Worm (Caenorhabditis elegans): ENCODE data around the gene mop-25.1.

Gene mop-25.1

ce11 chrX:3968209-3968960, 43.6 kb upstream of the mop-25.1 start, which contains the start of gene C16B8.3 (continued):
- TF ChIP-seq lin-38 (GFP tag; IDR thresholded peaks at IDR 0.05) (no peak), gei-8 (GFP tag; optimal IDR thresholded peaks at IDR 0.05) (no peak), ceh-28 (tag; optimal IDR thresholded peaks at IDR 0.05) (no peak), nhr-237 (tag; optimal IDR thresholded peaks at IDR 0.05) (no peak), daf-12 (tag; optimal IDR thresholded peaks at IDR 0.05) (no peak), nhr-6 (tag; optimal IDR thresholded peaks at IDR 0.05) (peak; percentile 69), unc-130 (GFP tag; optimal IDR thresholded peaks at IDR 0.05) (no peak), lin-39 (tag; optimal IDR thresholded peaks at IDR 0.05) (no peak), snpc-4 (tag; optimal IDR thresholded peaks at IDR 0.05) (no peak), lin-13 (GFP tag; optimal IDR thresholded peaks at IDR 0.05) (no peak), jun-1 (tag; optimal IDR thresholded peaks at IDR 0.05) (no peak), tag-97 (GFP tag; IDR thresholded peaks at IDR 0.05) (no peak), mdt-29 (GFP tag; IDR thresholded peaks at IDR 0.05) (0 out of 2 replicates have a peak, but pooled peaks have one; percentile 6), zfp-3 (GFP tag; conservative IDR thresholded peaks at IDR 0.05) (no peak), rbr-2 (tag; optimal IDR thresholded peaks at IDR 0.05) (no peak), Y48G9A.11 (GFP tag; IDR thresholded peaks at IDR 0.05) (no peak), lir-3 (tag; optimal IDR thresholded peaks at IDR 0.05) (no peak), unc-39 (tag; optimal IDR thresholded peaks at IDR 0.05) (no peak), mxl-2 (GFP tag; conservative IDR thresholded peaks at IDR 0.05) (no peak), madf-5 (GFP tag; IDR thresholded peaks at IDR 0.05) (0 out of 4 replicates have a peak, but pooled peaks of 1 of the 2 experiments have one; percentile 50), lim-7 (GFP tag; IDR thresholded peaks at IDR 0.05) (no peak), ceh-44 (GFP tag; IDR thresholded peaks at IDR 0.05) (no peak)

- 0 out of 2 replicates have a peak, but pooled peaks have one; percentile 8 for TF ChIP-seq madf-9 (GFP tag; conservative IDR thresholded peaks at IDR 0.05)
- no peak for TF ChIP-seq F37D6.2 (tag; optimal IDR thresholded peaks at IDR 0.05)
- peak; percentile 64 for TF ChIP-seq hlh-30 (tag; optimal IDR thresholded peaks at IDR 0.05; ENCODE audit: insufficient read depth)
- TF ChIP-seq lin-13 (GFP tag; optimal IDR thresholded peaks at IDR 0.05), result peak; percentile 43
- no peak for TF ChIP-seq zag-1 (tag; optimal IDR thresholded peaks at IDR 0.05)
- no peak for TF ChIP-seq daf-12 (tag; optimal IDR thresholded peaks at IDR 0.05)
- TF ChIP-seq T26A8.4 (GFP tag; IDR thresholded peaks at IDR 0.05), result peak; percentile 18
- TF ChIP-seq snpc-1.2 (GFP tag; IDR thresholded peaks at IDR 0.05), result peak; percentile 82
- TF ChIP-seq tag-97 (GFP tag; IDR thresholded peaks at IDR 0.05), result no peak
- TF ChIP-seq lin-29 (GFP tag; IDR thresholded peaks at IDR 0.05), result 0 out of 2 replicates have a peak, but pooled peaks have one; percentile 53
- TF ChIP-seq spr-1 (tag; optimal IDR thresholded peaks at IDR 0.05), result no peak
- TF ChIP-seq Y48G9A.11 (GFP tag; IDR thresholded peaks at IDR 0.05), result peak; percentile 51
- 0 out of 2 replicates have a peak, but pooled peaks have one; percentile 45 for TF ChIP-seq mxl-2 (GFP tag; conservative IDR thresholded peaks at IDR 0.05)
- TF ChIP-seq jun-1 (tag; optimal IDR thresholded peaks at IDR 0.05), result no peak
- TF ChIP-seq php-3 (GFP tag; IDR thresholded peaks at IDR 0.05), result peak; percentile 61
- no peak for TF ChIP-seq aha-1 (tag)
- 0 out of 2 replicates have a peak, but pooled peaks have one; percentile 52 for TF ChIP-seq ceh-20 (GFP tag; IDR thresholded peaks at IDR 0.05)
- TF ChIP-seq F49E8.2 (tag; optimal IDR thresholded peaks at IDR 0.05; ENCODE audit: borderline replicate concordance), result no peak
- peak; percentile 27; the same call in 1 of the 2 replicates for TF ChIP-seq nhr-41 (GFP tag; IDR thresholded peaks at IDR 0.05)
- peak; percentile 81 for TF ChIP-seq Y75B8A.6 (GFP tag; IDR thresholded peaks at IDR 0.05)
- no peak for TF ChIP-seq nhr-76 (tag; optimal IDR thresholded peaks at IDR 0.05)
- TF ChIP-seq duxl-1 (tag; optimal IDR thresholded peaks at IDR 0.05; ENCODE audit: poor library complexity), result peak; percentile 32
- TF ChIP-seq cey-2 (tag; optimal IDR thresholded peaks at IDR 0.05; ENCODE audit: borderline replicate concordance, insufficient read depth), result no peak
- no peak for TF ChIP-seq D1046.2 (GFP tag; IDR thresholded peaks at IDR 0.05)
- TF ChIP-seq daf-19 (GFP tag; conservative IDR thresholded peaks at IDR 0.05), result no peak
- TF ChIP-seq arid-1 (GFP tag; conservative IDR thresholded peaks at IDR 0.05), result peak; percentile 59; the same call in 1 of the 2 replicates
- peak; percentile 54; the same call in 1 of the 2 replicates for TF ChIP-seq lin-1 (GFP tag; IDR thresholded peaks at IDR 0.05)
- TF ChIP-seq pha-4 (GFP tag; IDR thresholded peaks at IDR 0.05), result peak; percentile 84
- TF ChIP-seq pha-4 (tag; optimal IDR thresholded peaks at IDR 0.05), result no peak
- TF ChIP-seq lim-7 (GFP tag; IDR thresholded peaks at IDR 0.05), result peak; percentile 82
- peak; percentile 40; the same call in 1 of the 2 replicates for TF ChIP-seq F26F4.8 (GFP tag; conservative IDR thresholded peaks at IDR 0.05)
- peak; percentile 67; the same call in 1 of the 2 replicates for TF ChIP-seq dmd-9 (GFP tag; IDR thresholded peaks at IDR 0.05)
- TF ChIP-seq nhr-11 (tag; optimal IDR thresholded peaks at IDR 0.05), result no peak
These were observed 42.7 kb upstream of the mop-25.1 start for ce11 chrX:3969353-3969752.

Data from whole organism, L4 larva.